Fruit fly (Drosophila melanogaster): ENCODE data around the gene CG17738.

DNA sequence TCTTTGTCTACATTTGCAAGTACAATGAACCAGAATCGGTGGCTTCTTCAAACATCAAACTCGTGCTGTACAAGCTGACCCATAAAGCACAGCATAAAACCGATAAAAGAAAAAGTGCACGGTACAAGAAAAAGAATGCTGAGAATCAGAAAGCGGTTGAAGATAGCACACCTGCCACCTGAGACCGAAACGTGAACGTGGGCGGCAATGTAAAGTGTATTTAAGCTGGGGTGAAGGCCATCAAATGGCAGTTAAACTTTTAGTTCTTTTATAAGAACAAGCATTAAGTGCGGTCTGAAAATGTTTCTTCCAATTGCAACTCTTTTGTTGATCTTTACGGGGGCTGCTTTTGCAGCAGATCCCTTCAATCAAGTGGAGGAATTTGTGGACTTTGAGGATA lies 40.4 kb downstream of the CG17738 start, which contains the start of gene CG4066:
- no peak for TF ChIP-seq Blimp-1 (GFP tag; optimal IDR thresholded peaks at IDR 0.05)
- TF ChIP-seq pdm3 (GFP tag; optimal IDR thresholded peaks at IDR 0.05), result no peak
- no peak for TF ChIP-seq Lpt (GFP tag; optimal IDR thresholded peaks at IDR 0.05)
- no peak for TF ChIP-seq CG16779 (tag; optimal IDR thresholded peaks at IDR 0.05)
- no peak for TF ChIP-seq cyc (GFP tag; optimal IDR thresholded peaks at IDR 0.05)
- TF ChIP-seq dac (GFP tag; optimal IDR thresholded peaks at IDR 0.05), result no peak
- no peak for TF ChIP-seq Eip75B (GFP tag; optimal IDR thresholded peaks at IDR 0.05)
- TF ChIP-seq OdsH (GFP tag; optimal IDR thresholded peaks at IDR 0.05), result no peak
- TF ChIP-seq Sox102F (GFP tag; optimal IDR thresholded peaks at IDR 0.05), result no peak
- no peak for TF ChIP-seq dsx (GFP tag; optimal IDR thresholded peaks at IDR 0.05; ENCODE audit: poor library complexity, severe bottlenecking)
- TF ChIP-seq CG15336 (GFP tag; IDR thresholded peaks at IDR 0.05), result no peak
- TF ChIP-seq Ets21C (GFP tag; optimal IDR thresholded peaks at IDR 0.05), result no peak
